Worm (Caenorhabditis elegans) whole organism, mixed stage, embryonic: ENCODE data around the gene F34D10.3.

Experiments
- M03D4.4 ChIP-seq: sonication (generic microtip); optimal IDR thresholded peaks from 2 replicates; lab custom pipeline; 2017; ENCODE audit warnings: mild to moderate bottlenecking, missing genetic modification characterization, missing compliant biosample characterization
- bed-3 ChIP-seq: fragments of 200-800 bp; sonication (Bioruptor generic); optimal IDR thresholded peaks from 3 replicates; lab custom pipeline; 2018; ENCODE audit warnings: mild to moderate bottlenecking, missing genetic modification characterization, moderate library complexity, missing compliant biosample characterization
- blmp-1 ChIP-seq: fragments of 150-350 bp; optimal IDR thresholded peaks from 2 replicates; lab custom pipeline; 2014; ENCODE audit warnings: missing biosample characterization, missing genetic modification characterization
- ceh-39 ChIP-seq: fragments of 150-350 bp; optimal IDR thresholded peaks from 2 replicates; lab custom pipeline; 2014; ENCODE audit warnings: missing biosample characterization, missing genetic modification characterization
- ceh-43 ChIP-seq: fragments of 200-800 bp; sonication (Bioruptor generic); optimal IDR thresholded peaks from 2 replicates; lab custom pipeline; 2018; ENCODE audit warnings: mild to moderate bottlenecking, missing genetic modification characterization, moderate library complexity, missing compliant biosample characterization
- ceh-83 ChIP-seq: fragments of 200-800 bp; sonication (Bioruptor generic); optimal IDR thresholded peaks from 2 replicates; lab custom pipeline; 2018; ENCODE audit warnings: mild to moderate bottlenecking, missing genetic modification characterization, missing compliant biosample characterization
- ces-1 ChIP-seq: fragments of 150-350 bp; optimal IDR thresholded peaks from 2 replicates; lab custom pipeline; 2014; ENCODE audit warnings: missing biosample characterization, missing genetic modification reagents, missing genetic modification characterization
- drap-1 ChIP-seq: fragments of 200-800 bp; sonication (Bioruptor generic); optimal IDR thresholded peaks from 3 replicates; lab custom pipeline; 2018; ENCODE audit warnings: mild to moderate bottlenecking, missing genetic modification characterization, missing compliant biosample characterization
- elt-1 ChIP-seq: sonication (generic microtip); optimal IDR thresholded peaks from 2 replicates; lab custom pipeline; 2017; ENCODE audit warnings: missing genetic modification characterization, mild to moderate bottlenecking, missing compliant biosample characterization, antibody characterized with exemption, moderate library complexity, borderline replicate concordance; ENCODE audit not compliant: insufficient read depth
- elt-3 ChIP-seq: fragments of 150-350 bp; optimal IDR thresholded peaks from 2 replicates; lab custom pipeline; 2014; ENCODE audit warnings: missing biosample characterization, missing genetic modification characterization
- flh-1 ChIP-seq: fragments of 200-800 bp; sonication (Bioruptor generic); optimal IDR thresholded peaks from 2 replicates; lab custom pipeline; 2018; ENCODE audit warnings: mild to moderate bottlenecking, missing genetic modification characterization, moderate library complexity, missing compliant biosample characterization
- ham-2 ChIP-seq: fragments of 200-800 bp; sonication (Bioruptor generic); optimal IDR thresholded peaks from 2 replicates; lab custom pipeline; 2018; ENCODE audit warnings: mild to moderate bottlenecking, missing genetic modification characterization, missing compliant biosample characterization
- hlh-1 ChIP-seq: fragments of 150-350 bp; optimal IDR thresholded peaks from 2 replicates; lab custom pipeline; 2014; ENCODE audit warnings: missing biosample characterization, missing genetic modification reagents, missing genetic modification characterization
- lin-13 ChIP-seq: fragments of 150-350 bp; optimal IDR thresholded peaks from 2 replicates; lab custom pipeline; 2014; ENCODE audit warnings: missing biosample characterization, missing genetic modification characterization
- lsy-2 ChIP-seq: fragments of 150-350 bp; optimal IDR thresholded peaks from 2 replicates; lab custom pipeline; 2014; ENCODE audit warnings: missing biosample characterization, missing genetic modification characterization
- mab-5 ChIP-seq: fragments of 150-350 bp; optimal IDR thresholded peaks from 2 replicates; lab custom pipeline; 2014; ENCODE audit warnings: missing biosample characterization, missing genetic modification characterization
- mep-1 ChIP-seq: fragments of 150-350 bp; optimal IDR thresholded peaks from 2 replicates; lab custom pipeline; 2017; ENCODE audit warnings: missing biosample characterization, missing genetic modification reagents, missing genetic modification characterization, inconsistent platforms
- mls-2 ChIP-seq: sonication (generic microtip); optimal IDR thresholded peaks from 2 replicates; lab custom pipeline; 2016; ENCODE audit warnings: mild to moderate bottlenecking, missing genetic modification characterization, moderate library complexity, missing compliant biosample characterization
- nhr-12 ChIP-seq: fragments of 150-350 bp; optimal IDR thresholded peaks from 2 replicates; lab custom pipeline; 2014; ENCODE audit warnings: missing biosample characterization, missing genetic modification characterization
- nhr-2 ChIP-seq: fragments of 150-350 bp; optimal IDR thresholded peaks from 2 replicates; lab custom pipeline; 2014; ENCODE audit warnings: missing biosample characterization, missing genetic modification characterization
- nhr-237 ChIP-seq: fragments of 150-350 bp; optimal IDR thresholded peaks from 2 replicates; lab custom pipeline; 2014; ENCODE audit warnings: missing biosample characterization, missing genetic modification characterization
- nhr-28 ChIP-seq: fragments of 150-350 bp; optimal IDR thresholded peaks from 2 replicates; lab custom pipeline; 2014; ENCODE audit warnings: missing biosample characterization, missing genetic modification characterization
- pha-4 ChIP-seq: fragments of 150-350 bp; optimal IDR thresholded peaks from 2 replicates; lab custom pipeline; 2018; ENCODE audit warnings: missing biosample characterization, missing genetic modification reagents, missing genetic modification characterization
- sem-2 ChIP-seq: fragments of 200-800 bp; sonication (Bioruptor generic); optimal IDR thresholded peaks from 2 replicates; lab custom pipeline; 2018; ENCODE audit warnings: mild to moderate bottlenecking, missing genetic modification characterization, missing compliant biosample characterization
- snpc-4 ChIP-seq: fragments of 150-350 bp; optimal IDR thresholded peaks from 2 replicates; lab custom pipeline; 2014; ENCODE audit warnings: missing biosample characterization, missing genetic modification characterization
- sptf-1 ChIP-seq: sonication (generic microtip); optimal IDR thresholded peaks from 2 replicates; lab custom pipeline; 2017; ENCODE audit warnings: mild to moderate bottlenecking, missing genetic modification characterization, moderate library complexity, missing compliant biosample characterization
- tbx-8 ChIP-seq: fragments of 200-800 bp; sonication (Bioruptor generic); optimal IDR thresholded peaks from 2 replicates; lab custom pipeline; 2018; ENCODE audit warnings: mild to moderate bottlenecking, missing genetic modification characterization, moderate library complexity, missing compliant biosample characterization
- unc-120 ChIP-seq: sonication (generic microtip); optimal IDR thresholded peaks from 2 replicates; lab custom pipeline; 2017; ENCODE audit warnings: missing genetic modification characterization, missing compliant biosample characterization; ENCODE audit not compliant: poor library complexity, severe bottlenecking
- unc-39 ChIP-seq: fragments of 150-350 bp; optimal IDR thresholded peaks from 2 replicates; lab custom pipeline; 2014; ENCODE audit warnings: missing biosample characterization, missing genetic modification characterization
- unc-62 ChIP-seq: fragments of 150-350 bp; optimal IDR thresholded peaks from 2 replicates; lab custom pipeline; 2014; ENCODE audit warnings: missing biosample characterization, missing genetic modification reagents, missing genetic modification characterization
- zip-8 ChIP-seq: fragments of 150-350 bp; optimal IDR thresholded peaks from 2 replicates; lab custom pipeline; 2014; ENCODE audit warnings: missing biosample characterization, missing genetic modification characterization
- ztf-11 ChIP-seq: fragments of 150-350 bp; optimal IDR thresholded peaks from 2 replicates; lab custom pipeline; 2014; ENCODE audit warnings: missing biosample characterization, missing genetic modification characterization

The F34D10.3 gene

ce11 chrIII:3735509-3736255, 1.6 kb downstream of the F34D10.3 start:
- TF ChIP-seq pha-4 (tag; lab: Kevin White, UChicago) = no peak
- TF ChIP-seq hlh-1 (tag; lab: Kevin White, UChicago) = peak; percentile 88
- TF ChIP-seq lsy-2 (tag; lab: Kevin White, UChicago) = no peak
- no peak for TF ChIP-seq snpc-4 (tag; lab: Kevin White, UChicago)
- TF ChIP-seq unc-62 (GFP tag; lab: Kevin White, UChicago) = no peak
- no peak for TF ChIP-seq mab-5 (tag; lab: Kevin White, UChicago)
- no peak for TF ChIP-seq ceh-43 (GFP tag; lab: Kevin White, UChicago)
- TF ChIP-seq ces-1 (GFP tag; lab: Kevin White, UChicago) = no peak
- TF ChIP-seq nhr-12 = no peak
- peak; percentile 37 for TF ChIP-seq sptf-1 (tag; lab: Kevin White, UChicago)

ce11 chrIII:3736302-3736701, 2.2 kb downstream of the F34D10.3 start, which contains the start of gene F34D10.4:
TSS of gene F34D10.4 (plus strand) at chrIII:3736602.
- no peak for TF ChIP-seq elt-3 (tag; lab: Kevin White, UChicago)
- no peak for TF ChIP-seq bed-3 (GFP tag; lab: Kevin White, UChicago)
- TF ChIP-seq drap-1 (GFP tag; lab: Kevin White, UChicago) = no peak
- TF ChIP-seq lsy-2 (tag; lab: Kevin White, UChicago) = no peak
- TF ChIP-seq unc-120 (tag; lab: Kevin White, UChicago) = no peak
- TF ChIP-seq ztf-11 = no peak
- no peak for TF ChIP-seq mep-1 (tag; lab: Kevin White, UChicago)
- TF ChIP-seq elt-1 (tag; lab: Kevin White, UChicago) = no peak
- no peak for TF ChIP-seq ceh-39 (tag; lab: Kevin White, UChicago)
- no peak for TF ChIP-seq ces-1 (GFP tag; lab: Kevin White, UChicago)
- TF ChIP-seq sptf-1 (tag; lab: Kevin White, UChicago) = no peak
- TF ChIP-seq, all 35 proteins: peak for 0

ce11 chrIII:3737742-3738141, 3.7 kb downstream of the F34D10.3 start:
- TF ChIP-seq nhr-12 = no peak
- no peak for TF ChIP-seq nhr-28 (tag; lab: Kevin White, UChicago)
- no peak for TF ChIP-seq nhr-2 (tag; lab: Kevin White, UChicago)
- TF ChIP-seq unc-62 (GFP tag; lab: Kevin White, UChicago) = no peak
- TF ChIP-seq M03D4.4 = no peak
- no peak for TF ChIP-seq mep-1 (tag; lab: Kevin White, UChicago)
- no peak for TF ChIP-seq mls-2
- no peak for TF ChIP-seq bed-3 (GFP tag; lab: Kevin White, UChicago)
- no peak for TF ChIP-seq snpc-4 (tag; lab: Kevin White, UChicago)
- TF ChIP-seq ztf-11 = no peak
- TF ChIP-seq unc-39 (tag; lab: Kevin White, UChicago) = no peak
- no peak for TF ChIP-seq ceh-43 (GFP tag; lab: Kevin White, UChicago)
- TF ChIP-seq tbx-8 = no peak
- TF ChIP-seq nhr-237 (tag; lab: Kevin White, UChicago) = no peak
- no peak for TF ChIP-seq lsy-2 (tag; lab: Kevin White, UChicago)
- TF ChIP-seq unc-120 (tag; lab: Kevin White, UChicago) = no peak
- TF ChIP-seq pha-4 (tag; lab: Kevin White, UChicago) = no peak
- TF ChIP-seq lin-13 (tag; lab: Kevin White, UChicago) = no peak
- TF ChIP-seq flh-1 (GFP tag; lab: Kevin White, UChicago) = no peak
- no peak for TF ChIP-seq ceh-39 (tag; lab: Kevin White, UChicago)
- TF ChIP-seq, all 35 proteins: peak for 0

ce11 chrIII:3738331-3738730, 4.3 kb downstream of the F34D10.3 start:
- TF ChIP-seq unc-120 (tag; lab: Kevin White, UChicago) = no peak
- peak; percentile 90 for TF ChIP-seq zip-8 (tag; lab: Kevin White, UChicago)
- TF ChIP-seq, all 35 proteins: peak for 1

- no peak for TF ChIP-seq ceh-83 (GFP tag; lab: Kevin White, UChicago)
- no peak for TF ChIP-seq nhr-28 (tag; lab: Kevin White, UChicago)
- no peak for TF ChIP-seq hlh-1 (tag; lab: Kevin White, UChicago)
- no peak for TF ChIP-seq mep-1 (tag; lab: Kevin White, UChicago)
- TF ChIP-seq flh-1 (GFP tag; lab: Kevin White, UChicago) = no peak
- no peak for TF ChIP-seq zip-8 (tag; lab: Kevin White, UChicago)
- no peak for TF ChIP-seq sem-2 (GFP tag; lab: Kevin White, UChicago)
- TF ChIP-seq snpc-4 (tag; lab: Kevin White, UChicago) = no peak
- no peak for TF ChIP-seq elt-3 (tag; lab: Kevin White, UChicago)
- TF ChIP-seq blmp-1 (tag; lab: Kevin White, UChicago) = no peak
- no peak for TF ChIP-seq sptf-1 (tag; lab: Kevin White, UChicago)
- TF ChIP-seq ham-2 (GFP tag; lab: Kevin White, UChicago) = no peak
- TF ChIP-seq mab-5 (tag; lab: Kevin White, UChicago) = no peak
- no peak for TF ChIP-seq ces-1 (GFP tag; lab: Kevin White, UChicago)
These were observed 8.0 kb downstream of the F34D10.3 start for ce11 chrIII:3742090-3742489.
